Fruit fly (Drosophila melanogaster) whole organism, embryonic: ENCODE results near the gene Acat2.

Source experiments
- CG10209 ChIP-seq: fragments of 200-800 bp; sonication (Bioruptor generic); optimal IDR thresholded peaks from 3 replicates; lab custom pipeline; 2017; ENCODE audit warnings: missing biosample characterization, mild to moderate bottlenecking, missing genetic modification characterization, missing genetic modification reagents
- CG10462 ChIP-seq: fragments of 200-800 bp; sonication (Bioruptor generic); optimal IDR thresholded peaks from 2 replicates; lab custom pipeline; 2016; ENCODE audit warnings: missing biosample characterization, missing genetic modification characterization
- CG10565 ChIP-seq: fragments of 200-800 bp; sonication (Bioruptor generic); optimal IDR thresholded peaks from 3 replicates; lab custom pipeline; 2016; ENCODE audit warnings: missing biosample characterization, mild to moderate bottlenecking, missing genetic modification characterization
- CG10959 ChIP-seq: fragments of 200-800 bp; sonication (Bioruptor generic); IDR thresholded peaks from 2 replicates; pipeline ENCODE4 v1.3.6; 2022; ENCODE audit warnings: missing biosample characterization, missing genetic modification characterization
- CG11093 ChIP-seq: fragments of 200-800 bp; sonication (Bioruptor generic); IDR thresholded peaks from 3 replicates; pipeline ENCODE4 v1.3.6; 2022; ENCODE audit warnings: missing biosample characterization, missing genetic modification characterization
- CG11456 ChIP-seq: fragments of 200-800 bp; sonication (Bioruptor generic); IDR thresholded peaks from 3 replicates; pipeline ENCODE4 v1.3.6; 2022; ENCODE audit warnings: missing biosample characterization, missing genetic modification characterization
- CG1233 ChIP-seq: fragments of 200-800 bp; sonication (Bioruptor generic); optimal IDR thresholded peaks from 4 replicates; lab custom pipeline; 2018; ENCODE audit warnings: missing biosample characterization, mild to moderate bottlenecking, missing genetic modification characterization
- CG14667 ChIP-seq: fragments of 200-800 bp; sonication (Bioruptor generic); IDR thresholded peaks from 2 replicates; pipeline ENCODE4 v1.3.6; 2022; ENCODE audit warnings: missing biosample characterization, missing genetic modification characterization
- CG14860 ChIP-seq: fragments of 200-800 bp; sonication (Bioruptor generic); IDR thresholded peaks from 3 replicates; pipeline ENCODE4 v1.3.6; 2022; ENCODE audit warnings: missing biosample characterization, missing genetic modification characterization; ENCODE audit not compliant: partially characterized antibody
- CG1603 ChIP-seq: fragments of 200-800 bp; sonication (Bioruptor generic); optimal IDR thresholded peaks from 2 replicates; lab custom pipeline; 2019; ENCODE audit warnings: missing biosample characterization, mild to moderate bottlenecking, missing genetic modification characterization, moderate library complexity
- CG16815 ChIP-seq: fragments of 200-800 bp; sonication (Bioruptor generic); optimal IDR thresholded peaks from 3 replicates; lab custom pipeline; 2017; ENCODE audit warnings: missing biosample characterization, mild to moderate bottlenecking, missing genetic modification characterization
- CG17385 ChIP-seq: fragments of 200-800 bp; sonication (Bioruptor generic); optimal IDR thresholded peaks from 3 replicates; lab custom pipeline; 2018; ENCODE audit warnings: missing biosample characterization, mild to moderate bottlenecking, missing genetic modification characterization
- CG18476 ChIP-seq: fragments of 200-800 bp; sonication (Bioruptor generic); optimal IDR thresholded peaks from 2 replicates; lab custom pipeline; 2016; ENCODE audit warnings: missing biosample characterization, mild to moderate bottlenecking, missing genetic modification characterization
- CG31224 ChIP-seq: fragments of 200-800 bp; sonication (Bioruptor generic); IDR thresholded peaks from 2 replicates; pipeline ENCODE4 v1.3.6; 2022; ENCODE audit warnings: missing biosample characterization, missing genetic modification characterization
- CG34422 ChIP-seq: fragments of 200-800 bp; sonication (Bioruptor generic); IDR thresholded peaks from 3 replicates; pipeline ENCODE4 v1.3.6; 2022; ENCODE audit warnings: missing biosample characterization, missing genetic modification characterization
- CG4360 ChIP-seq: fragments of 200-800 bp; sonication (Bioruptor generic); IDR thresholded peaks from 2 replicates; pipeline ENCODE4 v1.3.6; 2022; ENCODE audit warnings: missing biosample characterization, missing genetic modification characterization
- CG6254 ChIP-seq: fragments of 200-800 bp; sonication (Bioruptor generic); optimal IDR thresholded peaks from 3 replicates; lab custom pipeline; 2017; ENCODE audit warnings: mild to moderate bottlenecking, missing biosample characterization, missing genetic modification reagents, missing genetic modification characterization
- CG7372 ChIP-seq: fragments of 200-800 bp; sonication (Bioruptor generic); IDR thresholded peaks from 2 replicates; pipeline ENCODE4 v1.3.6; 2022; ENCODE audit warnings: missing biosample characterization, missing genetic modification characterization
- CG7987 ChIP-seq: fragments of 200-800 bp; sonication (Bioruptor generic); optimal IDR thresholded peaks from 2 replicates; lab custom pipeline; 2018; ENCODE audit warnings: missing biosample characterization, mild to moderate bottlenecking, missing genetic modification characterization, moderate library complexity
- CG9876 ChIP-seq: fragments of 200-800 bp; sonication (Bioruptor generic); optimal IDR thresholded peaks from 2 replicates; lab custom pipeline; 2016; ENCODE audit warnings: missing biosample characterization, missing genetic modification characterization
- Dad ChIP-seq: fragments of 200-800 bp; sonication (Bioruptor generic); optimal IDR thresholded peaks from 3 replicates; lab custom pipeline; 2016; ENCODE audit warnings: missing biosample characterization, missing genetic modification characterization
- H15 ChIP-seq: fragments of 200-800 bp; sonication (Bioruptor generic); IDR thresholded peaks from 3 replicates; pipeline ENCODE4 v1.3.6; 2022; ENCODE audit warnings: missing biosample characterization, missing genetic modification characterization
- HLH54F ChIP-seq: fragments of 200-800 bp; sonication (Bioruptor generic); optimal IDR thresholded peaks from 3 replicates; lab custom pipeline; 2016; ENCODE audit warnings: missing biosample characterization, missing genetic modification characterization
- Hey ChIP-seq: fragments of 200-800 bp; sonication (Bioruptor generic); optimal IDR thresholded peaks from 3 replicates; lab custom pipeline; 2018; ENCODE audit warnings: missing biosample characterization, mild to moderate bottlenecking, missing genetic modification characterization
- HmgD ChIP-seq: fragments of 200-800 bp; sonication (Bioruptor generic); optimal IDR thresholded peaks from 3 replicates; lab custom pipeline; 2016; ENCODE audit warnings: missing biosample characterization, missing genetic modification characterization
- Hmx ChIP-seq: fragments of 200-800 bp; sonication (Bioruptor generic); optimal IDR thresholded peaks from 2 replicates; lab custom pipeline; 2016; ENCODE audit warnings: missing biosample characterization, missing genetic modification characterization
- Jarid2 ChIP-seq: fragments of 200-800 bp; sonication (Bioruptor generic); optimal IDR thresholded peaks from 3 replicates; lab custom pipeline; 2017; ENCODE audit warnings: mild to moderate bottlenecking, missing biosample characterization, missing genetic modification reagents, missing genetic modification characterization
- Lpt ChIP-seq: fragments of >200 bp; optimal IDR thresholded peaks from 2 replicates; lab custom pipeline; 2018; ENCODE audit warnings: missing biosample characterization, missing genetic modification characterization
- Mes4 ChIP-seq: fragments of 200-800 bp; sonication (Bioruptor generic); optimal IDR thresholded peaks from 2 replicates; lab custom pipeline; 2016; ENCODE audit warnings: missing biosample characterization, missing genetic modification characterization
- Nf-YB ChIP-seq: fragments of 200-800 bp; sonication (Bioruptor generic); optimal IDR thresholded peaks from 3 replicates; lab custom pipeline; 2019; ENCODE audit warnings: missing biosample characterization, mild to moderate bottlenecking, missing genetic modification characterization, moderate library complexity
- ab ChIP-seq: fragments of 200-800 bp; sonication (Bioruptor generic); optimal IDR thresholded peaks from 2 replicates; lab custom pipeline; 2016; ENCODE audit warnings: missing biosample characterization, missing genetic modification characterization
- abd-A ChIP-seq: fragments of 200-800 bp; sonication (Bioruptor generic); optimal IDR thresholded peaks from 3 replicates; lab custom pipeline; 2019; ENCODE audit warnings: missing biosample characterization, mild to moderate bottlenecking, missing genetic modification characterization, moderate library complexity
- bab2 ChIP-seq: fragments of 200-800 bp; sonication (Bioruptor generic); optimal IDR thresholded peaks from 2 replicates; lab custom pipeline; 2016; ENCODE audit warnings: missing biosample characterization, missing genetic modification characterization
- bigmax ChIP-seq: fragments of 200-800 bp; sonication (Bioruptor generic); optimal IDR thresholded peaks from 2 replicates; lab custom pipeline; 2018; ENCODE audit warnings: missing biosample characterization, mild to moderate bottlenecking, missing genetic modification characterization
- chif ChIP-seq, 2 experiments: fragments of 200-800 bp; sonication (Bioruptor generic); optimal IDR thresholded peaks; 3 replicates each; lab custom pipeline; 2016; ENCODE audit warnings: missing biosample characterization in 2 of 2, missing genetic modification characterization in 2 of 2
- chm ChIP-seq: fragments of 200-800 bp; sonication (Bioruptor generic); IDR thresholded peaks from 2 replicates; pipeline ENCODE4 v1.3.6; 2022; ENCODE audit warnings: missing biosample characterization, missing genetic modification characterization
- chn ChIP-seq: fragments of 200-800 bp; sonication (Bioruptor generic); optimal IDR thresholded peaks from 2 replicates; lab custom pipeline; 2016; ENCODE audit warnings: missing biosample characterization, missing genetic modification characterization
- croc ChIP-seq: fragments of 200-800 bp; sonication (Bioruptor generic); conservative IDR thresholded peaks from 3 replicates; pipeline ENCODE4 v1.3.6; 2022; ENCODE audit warnings: missing biosample characterization, missing genetic modification characterization
- dati ChIP-seq: fragments of 200-800 bp; sonication (Bioruptor generic); IDR thresholded peaks from 2 replicates; pipeline ENCODE4 v1.3.6; 2022; ENCODE audit warnings: missing biosample characterization, missing genetic modification characterization
- dm ChIP-seq: fragments of 200-800 bp; sonication (Bioruptor generic); optimal IDR thresholded peaks from 3 replicates; lab custom pipeline; 2016; ENCODE audit warnings: missing biosample characterization, missing genetic modification characterization
- dmrt11E ChIP-seq: fragments of 200-800 bp; sonication (Bioruptor generic); optimal IDR thresholded peaks from 3 replicates; lab custom pipeline; 2018; ENCODE audit warnings: missing biosample characterization, mild to moderate bottlenecking, missing genetic modification characterization, moderate library complexity
- esg ChIP-seq: fragments of 200-800 bp; sonication (Bioruptor generic); conservative IDR thresholded peaks from 2 replicates; pipeline ENCODE4 v1.3.6; 2022; ENCODE audit warnings: missing biosample characterization, missing genetic modification characterization
- gce ChIP-seq: fragments of 200-800 bp; sonication (Bioruptor generic); IDR thresholded peaks from 3 replicates; pipeline ENCODE4 v1.3.6; 2022; ENCODE audit warnings: missing biosample characterization, missing genetic modification characterization
- grau ChIP-seq: fragments of 200-800 bp; optimal IDR thresholded peaks from 3 replicates; lab custom pipeline; 2019; ENCODE audit warnings: missing biosample characterization, mild to moderate bottlenecking, missing genetic modification characterization, moderate library complexity
- gt ChIP-seq: fragments of 200-800 bp; sonication (Bioruptor generic); IDR thresholded peaks from 2 replicates; pipeline ENCODE4 v1.3.6; 2022; ENCODE audit warnings: missing biosample characterization, missing genetic modification characterization
- nom ChIP-seq: fragments of 200-800 bp; sonication (Bioruptor generic); optimal IDR thresholded peaks from 2 replicates; lab custom pipeline; 2017; ENCODE audit warnings: missing biosample characterization, missing genetic modification characterization, mild to moderate bottlenecking, moderate library complexity, missing genetic modification reagents
- p53 ChIP-seq: fragments of 200-800 bp; sonication (Bioruptor generic); optimal IDR thresholded peaks from 2 replicates; lab custom pipeline; 2016; ENCODE audit warnings: missing biosample characterization, missing genetic modification characterization
- phol ChIP-seq: fragments of 200-800 bp; sonication (Bioruptor generic); optimal IDR thresholded peaks from 3 replicates; lab custom pipeline; 2018; ENCODE audit warnings: missing biosample characterization, mild to moderate bottlenecking, missing genetic modification characterization, moderate library complexity
- sima ChIP-seq: fragments of 200-800 bp; sonication (Bioruptor generic); optimal IDR thresholded peaks from 2 replicates; lab custom pipeline; 2016; ENCODE audit warnings: missing biosample characterization, missing genetic modification characterization
- stc ChIP-seq: fragments of 200-800 bp; sonication (Bioruptor generic); IDR thresholded peaks from 2 replicates; pipeline ENCODE4 v1.3.6; 2022; ENCODE audit warnings: missing biosample characterization, missing genetic modification characterization
- zf30C ChIP-seq: fragments of 200-800 bp; sonication (Bioruptor generic); optimal IDR thresholded peaks from 3 replicates; lab custom pipeline; 2018; ENCODE audit warnings: missing biosample characterization, mild to moderate bottlenecking, missing genetic modification characterization

Acat2 gene

DNA sequence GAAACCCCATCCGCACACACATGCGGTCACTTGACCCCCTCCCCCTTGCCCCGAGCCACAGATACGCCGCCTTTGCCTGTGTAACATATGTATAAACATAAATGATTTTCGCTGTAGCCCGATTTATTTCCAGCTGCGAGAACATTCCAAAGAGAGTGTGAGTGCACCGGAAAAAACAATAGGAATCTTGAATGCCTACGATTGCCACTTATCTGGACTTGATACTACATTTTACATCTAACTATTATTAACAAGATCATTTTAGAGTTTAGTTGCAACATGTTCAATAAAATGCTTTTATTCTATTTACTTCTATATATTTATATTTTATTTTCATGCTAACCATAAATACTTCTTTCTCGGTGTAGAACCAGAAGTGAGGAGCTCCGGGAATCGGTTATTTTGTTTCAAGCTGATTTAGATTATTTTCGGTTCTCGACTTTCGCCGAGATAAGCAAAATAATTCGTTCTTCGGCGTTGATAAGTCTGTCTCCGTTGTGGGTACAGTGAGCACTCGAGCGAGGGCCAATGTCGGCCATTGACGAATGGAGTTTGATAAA, 2.6 kb upstream of the Acat2 start (continued):
- TF ChIP-seq CG6254 (GFP tag; lab: Kevin White, UChicago) (peak; percentile 79), bab2 (GFP tag; lab: Kevin White, UChicago) (peak; percentile 40), chif (GFP tag; optimal IDR thresholded peaks at IDR 0.05; lab: Kevin White, UChicago) (peak; percentile 3 to 55), nom (GFP tag; lab: Kevin White, UChicago) (peak; percentile 39), esg (GFP tag; lab: Robert Waterston, UW) (peak; percentile 68), Lpt (GFP tag; lab: Kevin White, UChicago) (no peak), H15 (GFP tag; lab: Robert Waterston, UW) (peak; percentile 67; the same call in 2 of the 3 replicates), HmgD (GFP tag; lab: Kevin White, UChicago) (no peak), CG4360 (GFP tag; lab: Robert Waterston, UW) (peak; percentile 69), Hey (tag; lab: Kevin White, UChicago) (no peak), CG1603 (tag; lab: Kevin White, UChicago) (peak; percentile 31), HLH54F (no peak), stc (GFP tag; lab: Robert Waterston, UW) (peak; percentile 74), croc (GFP tag; lab: Robert Waterston, UW) (peak; percentile 83), zf30C (GFP tag; lab: Kevin White, UChicago) (peak; percentile 97), Dad (no peak), CG11093 (peak; percentile 55; the same call in 2 of the 3 replicates), CG10959 (peak; percentile 82), CG10209 (GFP tag; lab: Kevin White, UChicago) (peak; percentile 79), gt (no peak), CG9876 (GFP tag; lab: Kevin White, UChicago) (no peak), Nf-YB (GFP tag; lab: Kevin White, UChicago) (peak; percentile 69), abd-A (tag; lab: Kevin White, UChicago) (no peak), CG7987 (GFP tag; lab: Kevin White, UChicago) (peak; percentile 33), chn (GFP tag; lab: Kevin White, UChicago) (peak; percentile 57), CG34422 (peak; percentile 86), chm (peak; percentile 74; the same call in 1 of the 2 replicates), CG16815 (peak; percentile 76), sima (no peak), Hmx (no peak), dmrt11E (tag; lab: Kevin White, UChicago) (peak; percentile 90), CG18476 (GFP tag; lab: Kevin White, UChicago) (peak; percentile 69), gce (peak; percentile 80; the same call in 2 of the 3 replicates), CG10462 (GFP tag; lab: Kevin White, UChicago) (peak; percentile 57), Jarid2 (GFP tag; lab: Kevin White, UChicago) (peak; percentile 53), CG31224 (GFP tag; lab: Robert Waterston, UW) (peak; percentile 67), p53 (GFP tag; lab: Kevin White, UChicago) (no peak), CG14860 (GFP tag; lab: Robert Waterston, UW) (no peak), Mes4 (no peak), CG14667 (GFP tag; lab: Robert Waterston, UW) (peak; percentile 74), phol (tag; lab: Kevin White, UChicago) (peak; percentile 88), CG10565 (GFP tag; lab: Kevin White, UChicago) (no peak), CG11456 (GFP tag; lab: Robert Waterston, UW) (0 out of 3 replicates have a peak, but pooled peaks have one; percentile 8), dati (0 out of 2 replicates have a peak, but pooled peaks have one; percentile 11), dm (GFP tag; lab: Kevin White, UChicago) (no peak), bigmax (GFP tag; lab: Kevin White, UChicago) (no peak), CG1233 (GFP tag; lab: Kevin White, UChicago) (peak; percentile 72), CG7372 (GFP tag; lab: Robert Waterston, UW) (peak; percentile 33; the same call in 1 of the 2 replicates), CG17385 (peak; percentile 79), grau (peak; percentile 92), ab (no peak)
